Worm (Caenorhabditis elegans): ENCODE measurements around the gene msi-1.

ce11 chrIII:3970395-3970794 is 5.8 kb downstream of the msi-1 start:
- no peak for TF ChIP-seq unc-62 (GFP tag; optimal IDR thresholded peaks at IDR 0.05)
- TF ChIP-seq fkh-2 (tag; optimal IDR thresholded peaks at IDR 0.05), result no peak
- no peak for TF ChIP-seq nhr-76 (tag; optimal IDR thresholded peaks at IDR 0.05)
- no peak for TF ChIP-seq nhr-11 (tag; optimal IDR thresholded peaks at IDR 0.05)
- no peak for TF ChIP-seq ceh-16 (tag; optimal IDR thresholded peaks at IDR 0.05)
- TF ChIP-seq lin-39 (tag; optimal IDR thresholded peaks at IDR 0.05), result no peak
- TF ChIP-seq daf-12 (tag; optimal IDR thresholded peaks at IDR 0.05), result no peak
- no peak for TF ChIP-seq mdl-1 (tag; optimal IDR thresholded peaks at IDR 0.05)
- TF ChIP-seq nhr-77 (tag; optimal IDR thresholded peaks at IDR 0.05), result no peak
- TF ChIP-seq elt-2 (tag; optimal IDR thresholded peaks at IDR 0.05), result no peak
- no peak for TF ChIP-seq lin-15B (tag; optimal IDR thresholded peaks at IDR 0.05)

All from whole organism, L3 larva.